Worm (Caenorhabditis elegans): ENCODE results near the gene F10C1.8.

The F10C1.8 gene

DNA sequence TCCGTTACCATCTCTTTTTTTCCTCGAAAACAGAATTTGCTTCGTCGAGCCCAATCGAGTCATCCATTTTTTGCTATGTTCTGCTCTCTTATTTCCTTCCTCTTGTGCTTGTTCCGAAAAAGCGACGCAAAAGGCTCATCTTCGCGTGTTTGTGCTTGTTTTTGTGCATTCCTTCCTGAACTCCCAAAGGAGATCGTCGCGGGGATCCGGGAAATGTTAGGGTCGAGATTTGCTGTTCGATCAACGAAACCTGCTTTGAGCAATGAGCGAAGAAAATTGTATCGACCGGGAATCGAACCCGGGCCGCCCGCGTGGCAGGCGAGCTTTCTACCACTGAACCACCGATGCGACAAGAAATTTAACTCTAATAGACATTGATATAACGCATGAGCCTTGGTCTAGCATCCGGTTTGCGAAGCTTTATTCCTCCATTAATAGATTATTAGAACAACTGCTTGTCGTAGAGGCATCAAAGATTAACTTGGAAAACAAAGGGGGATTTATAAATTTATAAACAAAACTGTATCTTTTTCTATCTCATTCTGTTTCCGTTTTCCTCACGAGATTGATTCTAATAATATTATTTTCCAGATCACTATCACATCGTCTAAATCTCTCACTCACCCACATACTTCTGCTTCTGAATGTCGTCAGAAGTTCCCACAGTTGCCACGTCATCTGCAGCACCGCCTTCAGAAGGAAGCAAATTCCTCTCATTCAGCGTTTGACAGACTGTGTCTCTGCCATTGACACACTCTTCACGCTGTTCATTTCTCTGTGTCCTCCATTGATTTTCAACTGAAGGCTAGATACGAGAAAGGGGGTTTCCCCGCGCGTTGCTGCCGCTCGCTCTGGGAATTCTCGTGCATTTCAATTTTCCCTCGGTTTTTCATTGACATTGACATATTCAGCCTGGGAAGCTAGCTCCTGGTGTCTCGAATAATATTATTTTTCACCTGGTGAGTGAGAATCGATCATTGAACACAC, 28.0 kb downstream of the F10C1.8 start, which contains the start of gene K05F1.6:
Gene K05F1.6 (plus strand): TSS at position 586 of the 987 bp plus-strand sequence.
- TF ChIP-seq unc-62 (GFP tag; optimal IDR thresholded peaks at IDR 0.05): no peak

DNA sequence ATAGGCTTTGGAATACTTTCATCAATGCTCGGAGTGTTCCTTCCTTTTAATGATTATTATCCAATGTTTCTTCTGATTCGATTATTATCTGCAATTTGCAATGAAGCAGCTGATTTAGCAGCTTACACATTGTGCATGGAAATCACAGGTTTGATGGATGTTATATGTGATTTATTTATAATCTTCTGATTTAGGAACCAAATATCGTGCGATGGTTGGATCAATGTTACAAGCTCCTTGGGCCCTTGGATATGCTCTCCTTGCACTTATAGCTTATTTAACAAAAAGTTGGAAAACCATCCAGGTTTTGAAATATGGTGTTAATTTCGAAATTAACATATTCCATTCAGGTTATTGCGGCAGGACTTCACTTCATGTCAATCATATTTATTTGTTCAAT, 31.2 kb downstream of the F10C1.8 start:
- TF ChIP-seq unc-62 (GFP tag; optimal IDR thresholded peaks at IDR 0.05): no peak

DNA sequence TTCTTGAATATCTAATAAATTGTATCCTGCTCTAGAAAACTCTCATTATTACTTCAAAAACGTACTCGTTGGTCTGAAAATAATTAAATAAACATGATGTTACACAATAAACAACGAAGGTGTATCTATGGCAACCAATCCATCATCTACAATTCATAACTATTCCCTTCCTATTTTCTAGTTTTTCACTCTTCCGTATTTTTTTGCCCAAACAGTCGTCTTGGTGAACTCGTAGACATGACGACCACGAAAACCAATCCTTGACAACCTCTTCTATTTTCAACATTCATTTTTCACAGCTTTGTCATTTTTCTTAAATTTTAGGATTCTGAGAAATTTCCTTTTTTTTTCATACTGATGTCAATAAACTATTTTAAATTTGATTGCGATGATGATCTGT, 34.5 kb downstream of the F10C1.8 start, which contains the start of gene K05F1.13:
Gene K05F1.13 (plus strand): TSS at position 301 of the 400 bp plus-strand sequence.
- no peak for TF ChIP-seq unc-62 (GFP tag; optimal IDR thresholded peaks at IDR 0.05)

DNA sequence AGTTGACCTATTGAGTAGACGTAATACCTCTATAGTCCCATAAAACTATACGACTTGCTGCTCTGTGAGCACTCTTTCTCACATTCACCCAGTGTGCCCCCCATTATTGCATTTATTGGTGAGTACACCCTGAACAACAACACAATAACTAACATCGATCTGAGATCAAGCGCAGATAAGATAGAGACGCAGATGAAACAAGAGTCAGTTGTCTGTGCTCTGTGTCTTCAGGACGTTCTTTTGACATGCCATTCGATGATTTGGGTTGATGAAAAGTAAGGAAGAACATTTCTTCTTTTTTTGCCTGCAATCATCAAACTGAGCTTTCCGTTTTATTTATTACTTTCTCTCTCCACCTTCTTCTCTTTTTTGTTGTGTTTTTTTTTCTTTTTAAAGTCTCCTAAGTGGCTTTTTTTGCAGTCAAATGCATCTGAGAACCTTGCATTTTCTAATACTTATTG, 36.1 kb downstream of the F10C1.8 start, which contains the start of gene lect-2:
Gene lect-2 (plus strand): TSS at position 411 of the 461 bp plus-strand sequence.
- TF ChIP-seq unc-62 (GFP tag; optimal IDR thresholded peaks at IDR 0.05): no peak

DNA sequence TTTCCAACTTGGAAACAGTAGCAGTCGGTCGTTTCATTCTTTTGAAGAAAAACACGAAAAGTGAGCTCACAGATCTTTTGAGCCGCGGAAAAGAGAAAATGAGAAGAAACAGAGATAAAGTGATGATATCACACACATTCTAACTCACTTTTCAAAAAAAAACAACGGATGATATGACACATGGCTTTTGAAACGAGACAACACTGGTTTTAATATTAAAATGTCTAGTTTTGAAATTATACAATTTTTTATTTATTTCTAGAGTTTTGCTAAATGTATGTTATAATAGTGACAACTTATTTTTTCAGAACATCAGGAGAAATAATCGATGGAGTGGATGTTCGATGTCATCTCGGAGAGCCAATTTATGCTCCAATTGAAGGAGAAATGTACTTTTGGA, 38.2 kb downstream of the F10C1.8 start, which contains the start of gene K05F1.14:
Gene K05F1.14 (minus strand): TSS at position 101 of the 400 bp plus-strand sequence.
- no peak for TF ChIP-seq unc-62 (GFP tag; optimal IDR thresholded peaks at IDR 0.05)

DNA sequence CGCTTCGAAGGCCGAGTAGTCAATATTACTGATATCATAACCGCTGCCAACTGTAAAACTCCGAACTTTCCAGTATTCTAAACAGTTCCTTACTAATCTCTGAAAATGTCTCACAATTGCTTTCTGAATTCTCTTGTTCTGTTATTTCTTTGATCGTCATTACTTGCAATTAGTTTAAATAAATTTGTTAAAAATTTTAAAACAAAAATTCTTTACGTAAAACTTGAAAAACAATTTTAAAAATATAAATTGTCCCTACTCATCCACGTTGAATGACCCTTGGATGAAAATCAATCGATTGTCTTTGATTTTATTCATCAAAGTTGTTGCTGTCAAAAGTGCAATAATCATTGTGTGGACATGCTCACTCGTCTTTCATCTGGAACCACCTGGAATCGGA, 39.9 kb downstream of the F10C1.8 start, which contains the start of gene acdh-8:
Gene acdh-8 (plus strand): TSS at position 301 of the 400 bp plus-strand sequence.
- no peak for TF ChIP-seq unc-62 (GFP tag; optimal IDR thresholded peaks at IDR 0.05)

DNA sequence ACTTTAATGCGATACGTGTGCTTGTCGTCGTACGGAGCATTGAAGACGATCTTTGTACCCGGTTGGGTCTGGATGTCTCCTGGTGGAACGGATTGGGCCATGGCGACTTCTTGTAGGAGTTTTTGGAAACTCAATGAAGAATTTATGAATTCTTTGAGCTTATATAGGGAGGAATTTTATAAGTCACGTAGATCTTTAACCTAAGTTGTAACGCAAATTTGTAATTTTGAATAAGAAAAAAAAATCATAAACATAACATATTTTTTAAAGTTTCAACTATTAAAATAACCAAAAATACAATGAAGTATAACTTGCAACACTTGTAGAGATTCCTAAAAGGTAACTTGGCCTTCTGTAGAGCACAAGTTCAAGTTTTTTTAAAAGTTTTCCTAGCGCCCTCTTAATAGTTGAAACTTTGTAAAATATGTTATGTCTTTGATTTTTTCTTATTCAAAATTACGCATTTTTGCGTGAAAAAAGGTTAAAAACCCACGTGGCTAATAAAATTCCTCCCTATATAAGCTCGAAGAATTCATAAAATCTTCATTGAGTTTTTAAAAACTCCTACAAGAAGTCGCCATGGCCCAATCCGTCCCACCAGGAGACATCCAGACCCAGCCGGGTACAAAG, 43.2 kb downstream of the F10C1.8 start, which contains the start of the genes msp-63 and msp-142:
Gene msp-63 (minus strand): TSS at position 101 of the 630 bp plus-strand sequence.
Gene msp-142 (plus strand): TSS at position 580 of the 630 bp plus-strand sequence.
- no peak for TF ChIP-seq unc-62 (GFP tag; optimal IDR thresholded peaks at IDR 0.05)

DNA sequence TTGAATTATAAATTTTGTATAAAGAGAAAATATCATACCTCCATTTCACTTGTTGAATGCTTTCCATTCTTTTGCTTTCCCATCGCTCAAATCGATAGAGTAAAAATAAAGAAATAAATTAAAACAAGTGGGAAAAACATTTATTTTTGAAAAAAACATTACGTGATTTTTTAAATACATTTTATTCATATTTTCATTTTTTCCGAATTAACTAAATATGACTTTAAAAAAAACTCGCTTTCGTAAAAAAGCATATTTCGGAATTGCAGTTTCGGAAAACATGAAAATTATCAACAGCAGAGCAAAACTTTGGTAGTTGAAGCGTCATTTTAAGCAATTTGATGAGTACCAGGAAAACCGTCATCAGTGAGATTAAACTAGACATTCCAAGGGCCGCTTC, 45.3 kb downstream of the F10C1.8 start, which contains the start of gene K05F1.8:
Gene K05F1.8 (minus strand): TSS at position 101 of the 400 bp plus-strand sequence.
- no peak for TF ChIP-seq unc-62 (GFP tag; optimal IDR thresholded peaks at IDR 0.05)

DNA sequence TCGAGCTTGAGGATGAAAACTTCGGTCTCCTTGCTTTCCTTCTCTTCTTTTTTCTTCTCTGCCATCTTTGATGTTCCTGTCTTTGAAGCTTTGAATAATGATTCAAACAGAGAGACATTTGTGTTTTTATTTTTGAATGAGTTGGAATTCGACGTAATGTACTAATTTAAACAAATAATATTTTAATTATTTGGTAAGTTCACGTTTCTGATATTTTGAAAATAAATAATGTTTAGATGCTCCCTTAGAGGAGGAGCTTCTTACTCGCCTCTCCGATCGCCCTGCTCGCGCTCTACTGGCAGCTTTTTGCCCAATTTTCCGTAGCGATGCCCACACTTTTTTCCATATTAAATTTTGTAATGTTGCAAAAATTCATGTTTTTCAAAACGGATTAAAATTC, 46.8 kb downstream of the F10C1.8 start, which contains the start of the genes K05F1.9 and K05F1.1:
Gene K05F1.9 (minus strand): TSS at position 101 of the 400 bp plus-strand sequence.
Gene K05F1.1 (plus strand): TSS at position 308 of the 400 bp plus-strand sequence.
- no peak for TF ChIP-seq unc-62 (GFP tag; optimal IDR thresholded peaks at IDR 0.05)

DNA sequence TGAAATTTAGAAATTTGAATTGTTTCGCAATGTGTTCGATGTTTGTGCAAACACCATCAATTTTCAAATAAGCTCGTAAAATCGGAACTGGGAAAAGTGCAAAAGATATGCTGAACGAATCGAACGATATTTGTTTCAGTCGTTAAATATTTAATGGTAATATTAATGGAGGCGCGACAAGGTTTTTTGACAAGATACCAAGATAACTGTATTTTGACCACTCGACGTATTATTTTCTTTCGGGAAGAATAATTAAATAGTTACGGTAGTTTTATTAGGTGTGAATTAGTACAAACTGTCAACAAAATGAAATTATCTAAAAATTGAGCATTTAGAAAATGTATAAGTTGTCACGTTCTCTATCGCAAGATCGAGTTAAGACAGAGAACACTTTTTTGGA, 50.0 kb downstream of the F10C1.8 start:
- no peak for TF ChIP-seq unc-62 (GFP tag; optimal IDR thresholded peaks at IDR 0.05)

DNA sequence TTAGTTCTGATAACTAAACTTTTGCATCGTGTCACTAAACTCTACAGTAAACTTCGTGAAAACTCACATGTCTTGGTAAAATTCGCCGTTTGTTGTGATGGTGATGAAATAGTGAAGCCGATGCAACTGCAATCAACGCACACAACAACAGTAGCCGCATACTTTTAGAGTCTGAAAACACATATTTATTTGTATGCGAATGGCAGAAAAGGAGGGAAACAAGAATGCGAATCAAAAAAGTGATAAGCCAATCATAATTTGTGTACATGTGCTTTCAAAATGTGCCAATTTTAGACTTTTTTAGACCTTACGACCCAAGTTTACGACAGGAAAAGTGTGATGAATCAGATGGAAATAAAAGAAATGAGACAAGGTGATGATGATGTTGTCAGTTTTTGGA, 51.0 kb downstream of the F10C1.8 start, which contains the start of gene K05F1.10:
Gene K05F1.10 (minus strand): TSS at position 171 of the 400 bp plus-strand sequence.
- TF ChIP-seq unc-62 (GFP tag; optimal IDR thresholded peaks at IDR 0.05): no peak

Measured in whole organism, dauer.